Fruit fly (Drosophila melanogaster) whole organism, embryonic: Measurements from ENCODE around the gene CG10621.

Experiments used
- CG10267 ChIP-seq: fragments of 200-800 bp; sonication (Bioruptor generic); optimal IDR thresholded peaks from 2 replicates; lab custom pipeline; 2018; ENCODE audit warnings: missing biosample characterization, mild to moderate bottlenecking, missing genetic modification characterization, moderate library complexity
- CG10979 ChIP-seq: fragments of 200-800 bp; sonication (Bioruptor generic); optimal IDR thresholded peaks from 2 replicates; lab custom pipeline; 2018; ENCODE audit warnings: missing biosample characterization, mild to moderate bottlenecking, missing genetic modification characterization, moderate library complexity
- CG11085 ChIP-seq: fragments of 200-800 bp; sonication (Bioruptor generic); IDR thresholded peaks from 2 replicates; pipeline ENCODE4 v1.3.6; 2022; ENCODE audit warnings: missing biosample characterization, missing genetic modification characterization
- CG11093 ChIP-seq: fragments of 200-800 bp; sonication (Bioruptor generic); IDR thresholded peaks from 3 replicates; pipeline ENCODE4 v1.3.6; 2022; ENCODE audit warnings: missing biosample characterization, missing genetic modification characterization
- CG13775 ChIP-seq: fragments of 200-800 bp; sonication (Bioruptor generic); optimal IDR thresholded peaks from 3 replicates; lab custom pipeline; 2017; ENCODE audit warnings: missing biosample characterization, mild to moderate bottlenecking, missing genetic modification characterization
- CG14710 ChIP-seq: fragments of 200-800 bp; sonication (Bioruptor generic); optimal IDR thresholded peaks from 3 replicates; lab custom pipeline; 2019; ENCODE audit warnings: missing biosample characterization, mild to moderate bottlenecking, missing genetic modification characterization, moderate library complexity
- CG15601 ChIP-seq: fragments of 200-800 bp; sonication (Bioruptor generic); optimal IDR thresholded peaks from 3 replicates; lab custom pipeline; 2019; ENCODE audit warnings: missing biosample characterization, mild to moderate bottlenecking, missing genetic modification characterization, moderate library complexity
- CG1602 ChIP-seq: fragments of 200-800 bp; sonication (Bioruptor generic); optimal IDR thresholded peaks from 3 replicates; lab custom pipeline; 2016; ENCODE audit warnings: missing biosample characterization, missing genetic modification characterization
- CG17361 ChIP-seq: fragments of 200-800 bp; sonication (Bioruptor generic); IDR thresholded peaks from 3 replicates; pipeline ENCODE4 v1.3.6; 2022; ENCODE audit warnings: missing biosample characterization, missing genetic modification characterization
- CG17385 ChIP-seq: fragments of 200-800 bp; sonication (Bioruptor generic); optimal IDR thresholded peaks from 3 replicates; lab custom pipeline; 2018; ENCODE audit warnings: missing biosample characterization, mild to moderate bottlenecking, missing genetic modification characterization
- CG17829 ChIP-seq: fragments of 200-800 bp; optimal IDR thresholded peaks from 2 replicates; lab custom pipeline; 2019; ENCODE audit warnings: missing biosample characterization, mild to moderate bottlenecking, missing genetic modification characterization, moderate library complexity
- CG18262 ChIP-seq: fragments of 200-800 bp; optimal IDR thresholded peaks from 3 replicates; lab custom pipeline; 2019; ENCODE audit warnings: missing biosample characterization, mild to moderate bottlenecking, missing genetic modification characterization, moderate library complexity
- CG1832 ChIP-seq: fragments of 200-800 bp; sonication (Bioruptor generic); optimal IDR thresholded peaks from 2 replicates; lab custom pipeline; 2017; ENCODE audit warnings: missing biosample characterization, mild to moderate bottlenecking, missing genetic modification characterization, inconsistent platforms
- CG2712 ChIP-seq: fragments of 200-800 bp; optimal IDR thresholded peaks from 3 replicates; lab custom pipeline; 2019; ENCODE audit warnings: missing biosample characterization, mild to moderate bottlenecking, missing genetic modification characterization, moderate library complexity
- CG31441 ChIP-seq: fragments of 200-800 bp; sonication (Bioruptor generic); IDR thresholded peaks from 2 replicates; pipeline ENCODE4 v1.3.6; 2022; ENCODE audit warnings: missing biosample characterization, missing genetic modification characterization
- CG3407 ChIP-seq: fragments of 200-800 bp; sonication (Bioruptor generic); optimal IDR thresholded peaks from 2 replicates; lab custom pipeline; 2018; ENCODE audit warnings: missing biosample characterization, mild to moderate bottlenecking, missing genetic modification characterization
- CG34224 ChIP-seq: fragments of 200-800 bp; sonication (Bioruptor generic); IDR thresholded peaks from 3 replicates; pipeline ENCODE4 v1.3.6; 2022; ENCODE audit warnings: missing biosample characterization, missing genetic modification characterization; ENCODE audit not compliant: partially characterized antibody
- CG3995 ChIP-seq: fragments of 200-800 bp; sonication (Bioruptor generic); optimal IDR thresholded peaks from 3 replicates; lab custom pipeline; 2016; ENCODE audit warnings: missing biosample characterization, missing genetic modification characterization
- CG6254 ChIP-seq: fragments of 200-800 bp; sonication (Bioruptor generic); optimal IDR thresholded peaks from 3 replicates; lab custom pipeline; 2017; ENCODE audit warnings: mild to moderate bottlenecking, missing biosample characterization, missing genetic modification reagents, missing genetic modification characterization
- CG7839 ChIP-seq: fragments of 200-800 bp; sonication (Bioruptor generic); optimal IDR thresholded peaks from 3 replicates; lab custom pipeline; 2018; ENCODE audit warnings: missing biosample characterization, mild to moderate bottlenecking, missing genetic modification characterization, moderate library complexity
- CG8388 ChIP-seq: fragments of 200-800 bp; sonication (Bioruptor generic); optimal IDR thresholded peaks from 2 replicates; lab custom pipeline; 2019; ENCODE audit warnings: missing biosample characterization, mild to moderate bottlenecking, missing genetic modification characterization, moderate library complexity
- CG8765 ChIP-seq: fragments of 200-800 bp; sonication (Bioruptor generic); IDR thresholded peaks from 2 replicates; pipeline ENCODE4 v1.3.6; 2022; ENCODE audit warnings: missing biosample characterization, missing genetic modification characterization
- CG9932 ChIP-seq: fragments of 200-800 bp; sonication (Bioruptor generic); IDR thresholded peaks from 2 replicates; pipeline ENCODE4 v1.3.6; 2022; ENCODE audit warnings: missing biosample characterization, missing genetic modification characterization
- CHES-1-like ChIP-seq: fragments of 200-800 bp; sonication (Bioruptor generic); optimal IDR thresholded peaks from 2 replicates; lab custom pipeline; 2016; ENCODE audit warnings: missing biosample characterization, missing genetic modification characterization
- Dfd ChIP-seq, 2 experiments: fragments of >200 bp; optimal IDR thresholded peaks; 2 replicates each; lab custom pipeline; 2017; ENCODE audit warnings: missing biosample characterization in 2 of 2, missing genetic modification characterization in 2 of 2
- Hr78 ChIP-seq, 2 experiments: fragments of 200-800 bp in 1 of 2; fragments of >200 bp in 1 of 2; sonication (Bioruptor generic) in 1 of 2; optimal IDR thresholded peaks; 2 replicates each; lab custom pipeline; 2017 to 2019; ENCODE audit warnings: missing biosample characterization in 2 of 2, missing genetic modification characterization in 2 of 2, mild to moderate bottlenecking in 1 of 2, moderate library complexity in 1 of 2
- MTF-1 ChIP-seq: fragments of 200-800 bp; sonication (Bioruptor generic); optimal IDR thresholded peaks from 2 replicates; lab custom pipeline; 2018; ENCODE audit warnings: missing biosample characterization, mild to moderate bottlenecking, missing genetic modification characterization, borderline replicate concordance
- Neu2 ChIP-seq: fragments of 200-800 bp; sonication (Bioruptor generic); optimal IDR thresholded peaks from 3 replicates; lab custom pipeline; 2016; ENCODE audit warnings: missing biosample characterization, missing genetic modification characterization, borderline replicate concordance
- Nf-YB ChIP-seq: fragments of 200-800 bp; sonication (Bioruptor generic); optimal IDR thresholded peaks from 3 replicates; lab custom pipeline; 2019; ENCODE audit warnings: missing biosample characterization, mild to moderate bottlenecking, missing genetic modification characterization, moderate library complexity
- Pdp1 ChIP-seq, 2 experiments: fragments of 200-800 bp; sonication (Bioruptor generic); optimal IDR thresholded peaks; 3 replicates each; lab custom pipeline; 2016; ENCODE audit warnings: missing biosample characterization in 2 of 2, missing genetic modification characterization in 2 of 2, mild to moderate bottlenecking in 1 of 2, moderate library complexity in 1 of 2
- Sox100B ChIP-seq: fragments of 200-800 bp; sonication (Bioruptor generic); optimal IDR thresholded peaks from 3 replicates; lab custom pipeline; 2018; ENCODE audit warnings: missing biosample characterization, mild to moderate bottlenecking, missing genetic modification characterization
- Tbp ChIP-seq: fragments of >200 bp; optimal IDR thresholded peaks from 2 replicates; lab custom pipeline; 2018; ENCODE audit warnings: missing biosample characterization, missing genetic modification characterization
- Xrp1 ChIP-seq: fragments of 200-800 bp; sonication (Bioruptor generic); IDR thresholded peaks from 2 replicates; pipeline ENCODE4 v1.3.6; 2022; ENCODE audit warnings: missing biosample characterization, missing genetic modification characterization
- bigmax ChIP-seq: fragments of 200-800 bp; sonication (Bioruptor generic); optimal IDR thresholded peaks from 2 replicates; lab custom pipeline; 2018; ENCODE audit warnings: missing biosample characterization, mild to moderate bottlenecking, missing genetic modification characterization
- btn ChIP-seq: fragments of 200-800 bp; sonication (Bioruptor generic); optimal IDR thresholded peaks from 2 replicates; lab custom pipeline; 2016; ENCODE audit warnings: missing biosample characterization, missing genetic modification characterization
- caup ChIP-seq: fragments of 200-800 bp; sonication (Bioruptor generic); optimal IDR thresholded peaks from 3 replicates; lab custom pipeline; 2017; ENCODE audit warnings: missing biosample characterization, mild to moderate bottlenecking, missing genetic modification characterization, moderate library complexity; ENCODE audit not compliant: severe bottlenecking
- ci ChIP-seq: fragments of 200-800 bp; sonication (Bioruptor generic); IDR thresholded peaks from 3 replicates; pipeline ENCODE4 v1.3.6; 2022; ENCODE audit warnings: missing biosample characterization, missing genetic modification characterization
- dmrt99B ChIP-seq: fragments of 200-800 bp; sonication (Bioruptor generic); optimal IDR thresholded peaks from 2 replicates; lab custom pipeline; 2018; ENCODE audit warnings: missing biosample characterization, mild to moderate bottlenecking, missing genetic modification characterization, moderate library complexity
- eyg ChIP-seq: fragments of 200-800 bp; sonication (Bioruptor generic); optimal IDR thresholded peaks from 3 replicates; lab custom pipeline; 2016; ENCODE audit warnings: missing biosample characterization, missing genetic modification characterization
- fru ChIP-seq: fragments of >200 bp; optimal IDR thresholded peaks from 2 replicates; lab custom pipeline; 2017
- fu2 ChIP-seq: fragments of 200-800 bp; sonication (Bioruptor generic); optimal IDR thresholded peaks from 2 replicates; lab custom pipeline; 2016; ENCODE audit warnings: missing biosample characterization, missing genetic modification characterization
- jing ChIP-seq: fragments of 200-800 bp; sonication (Bioruptor generic); optimal IDR thresholded peaks from 2 replicates; lab custom pipeline; 2018; ENCODE audit warnings: missing biosample characterization, mild to moderate bottlenecking, missing genetic modification characterization
- nerfin-1 ChIP-seq: fragments of 200-800 bp; sonication (Bioruptor generic); optimal IDR thresholded peaks from 3 replicates; lab custom pipeline; 2019; ENCODE audit warnings: missing biosample characterization, mild to moderate bottlenecking, missing genetic modification characterization, moderate library complexity
- nmo ChIP-seq: fragments of 200-800 bp; sonication (Bioruptor generic); optimal IDR thresholded peaks from 2 replicates; lab custom pipeline; 2018; ENCODE audit warnings: missing biosample characterization, mild to moderate bottlenecking, missing genetic modification characterization, moderate library complexity
- oc ChIP-seq: fragments of 200-800 bp; sonication (Bioruptor generic); optimal IDR thresholded peaks from 2 replicates; lab custom pipeline; 2018; ENCODE audit warnings: missing biosample characterization, mild to moderate bottlenecking, missing genetic modification characterization, moderate library complexity
- phol ChIP-seq: fragments of 200-800 bp; sonication (Bioruptor generic); optimal IDR thresholded peaks from 3 replicates; lab custom pipeline; 2018; ENCODE audit warnings: missing biosample characterization, mild to moderate bottlenecking, missing genetic modification characterization, moderate library complexity
- sim ChIP-seq: fragments of 200-800 bp; sonication (Bioruptor generic); IDR thresholded peaks from 2 replicates; pipeline ENCODE4 v1.3.6; 2022; ENCODE audit warnings: missing biosample characterization, missing genetic modification characterization
- sqz ChIP-seq: fragments of 200-800 bp; sonication (Bioruptor generic); optimal IDR thresholded peaks from 3 replicates; lab custom pipeline; 2018; ENCODE audit warnings: missing biosample characterization, mild to moderate bottlenecking, missing genetic modification characterization
- ssp ChIP-seq: fragments of 200-800 bp; sonication (Bioruptor generic); IDR thresholded peaks from 2 replicates; pipeline ENCODE4 v1.3.6; 2022; ENCODE audit warnings: missing biosample characterization, missing genetic modification characterization
- trem ChIP-seq: fragments of 200-800 bp; optimal IDR thresholded peaks from 3 replicates; lab custom pipeline; 2019; ENCODE audit warnings: missing biosample characterization, mild to moderate bottlenecking, missing genetic modification characterization, moderate library complexity

CG10621 gene

DNA sequence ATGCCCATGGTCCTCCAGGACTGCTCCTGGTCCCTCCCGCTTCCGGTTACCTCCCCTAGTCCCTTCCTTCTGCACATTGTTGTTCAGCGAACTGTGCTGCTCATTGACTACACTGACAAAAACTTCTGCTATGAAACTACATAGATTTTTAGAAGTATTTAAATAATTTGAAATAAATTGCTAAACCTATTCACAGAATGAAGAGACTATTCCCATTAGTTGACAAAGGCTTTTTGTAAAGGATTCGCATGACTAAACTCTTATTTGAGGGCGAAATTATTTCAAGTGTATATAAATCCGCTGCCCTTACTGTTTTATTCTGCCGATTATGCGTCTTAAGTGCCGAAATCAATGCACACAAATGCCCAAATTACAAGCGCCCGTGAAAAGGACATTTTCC lies 33.0 kb downstream of the CG10621 start (continued):
- TF ChIP-seq sqz (GFP tag; lab: Kevin White, UChicago): no peak
- no peak for TF ChIP-seq CG1832 (GFP tag; lab: Kevin White, UChicago)
- TF ChIP-seq jing: no peak
- TF ChIP-seq CG11085: no peak
- peak; percentile 37; the same call in 1 of the 2 replicates for TF ChIP-seq ssp (GFP tag; lab: Robert Waterston, UW)
- no peak for TF ChIP-seq CHES-1-like (GFP tag; lab: Kevin White, UChicago)
- TF ChIP-seq CG9932: no peak
- TF ChIP-seq btn (GFP tag; lab: Kevin White, UChicago): peak; percentile 47
- TF ChIP-seq CG1602 (GFP tag; lab: Kevin White, UChicago): peak; percentile 32
- TF ChIP-seq CG8765 (GFP tag; lab: Robert Waterston, UW): peak; percentile 68; the same call in 1 of the 2 replicates
- peak; percentile 47 for TF ChIP-seq oc (tag; lab: Kevin White, UChicago)
- no peak for TF ChIP-seq CG11093 (GFP tag; lab: Robert Waterston, UW)
- peak in 1 of 2 experiments; percentile 54 for TF ChIP-seq Pdp1 (GFP tag; optimal IDR thresholded peaks at IDR 0.05; lab: Kevin White, UChicago)
- TF ChIP-seq bigmax (GFP tag; lab: Kevin White, UChicago): no peak
- no peak for TF ChIP-seq caup (GFP tag; lab: Kevin White, UChicago)
- no peak for TF ChIP-seq Tbp (GFP tag; lab: Kevin White, UChicago)
- peak; percentile 34 for TF ChIP-seq Nf-YB (GFP tag; lab: Kevin White, UChicago)
- TF ChIP-seq CG17385: peak; percentile 13
- no peak for TF ChIP-seq CG34224 (GFP tag; lab: Robert Waterston, UW)
- TF ChIP-seq eyg (GFP tag; lab: Kevin White, UChicago): no peak
- peak; percentile 43 for TF ChIP-seq CG13775 (GFP tag; lab: Kevin White, UChicago)
- no peak for TF ChIP-seq fru (lab: Kevin White, UChicago)

DNA sequence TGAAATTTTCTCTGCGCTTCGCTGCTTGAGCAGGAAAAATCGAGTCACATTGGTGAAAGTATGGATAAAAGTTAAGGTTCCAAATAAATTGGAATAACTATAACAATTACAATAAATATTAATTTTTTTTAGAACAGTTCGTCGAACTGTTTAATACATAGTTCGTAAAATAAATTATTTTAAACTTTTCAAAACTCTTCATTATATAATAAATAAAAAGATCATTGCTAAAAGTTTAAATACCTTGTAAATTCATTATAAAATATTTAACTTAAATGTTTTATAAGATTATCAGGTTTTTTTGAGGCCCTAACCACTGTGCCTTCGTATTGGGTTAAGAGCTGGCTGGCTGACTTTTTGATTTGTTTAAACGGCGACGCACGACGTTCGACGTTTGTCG lies 34.8 kb downstream of the CG10621 start:
- TF ChIP-seq CG3995 (GFP tag; lab: Kevin White, UChicago) (no peak), CG7839 (tag; lab: Kevin White, UChicago) (peak; percentile 33), CG8388 (peak; percentile 3), CG6254 (peak; percentile 28), nerfin-1 (tag; lab: Kevin White, UChicago) (peak; percentile 16), CG3407 (GFP tag; lab: Kevin White, UChicago) (no peak), CG2712 (tag; lab: Kevin White, UChicago) (peak; percentile 79), Dfd (GFP tag; optimal IDR thresholded peaks at IDR 0.05; lab: Kevin White, UChicago) (no peak), ci (GFP tag; lab: Robert Waterston, UW) (no peak), MTF-1 (no peak), CG17361 (GFP tag; lab: Robert Waterston, UW) (peak; percentile 70; the same call in 2 of the 3 replicates), Hr78 (GFP tag; optimal IDR thresholded peaks at IDR 0.05; lab: Kevin White, UChicago) (peak in 1 of 2 experiments; percentile 21), Sox100B (peak; percentile 14), CG15601 (peak; percentile 13), sim (no peak), CG31441 (GFP tag; lab: Robert Waterston, UW) (peak; percentile 73), phol (tag; lab: Kevin White, UChicago) (peak; percentile 43), CG18262 (peak; percentile 77), CG10979 (peak; percentile 51), CG17829 (peak; percentile 65), CG14710 (tag; lab: Kevin White, UChicago) (peak; percentile 51), dmrt99B (tag; lab: Kevin White, UChicago) (peak; percentile 35), caup (GFP tag; lab: Kevin White, UChicago) (no peak), Xrp1 (peak; percentile 53; the same call in 1 of the 2 replicates), trem (peak; percentile 18), CG10267 (tag; lab: Kevin White, UChicago) (peak; percentile 36), Neu2 (GFP tag; lab: Kevin White, UChicago) (no peak), nmo (GFP tag; lab: Kevin White, UChicago) (peak; percentile 35), fu2 (GFP tag; lab: Kevin White, UChicago) (no peak)
